Worm (Caenorhabditis elegans) whole organism, late embryonic: ENCODE results near the gene map-1.

Source experiments
- C38D4.7 ChIP-seq: fragments of 200-800 bp; sonication (Bioruptor generic); optimal IDR thresholded peaks from 2 replicates; lab custom pipeline; 2018; ENCODE audit warnings: mild to moderate bottlenecking, missing genetic modification characterization, moderate library complexity, missing compliant biosample characterization
- F13H6.1 ChIP-seq: sonication (generic microtip); optimal IDR thresholded peaks from 2 replicates; lab custom pipeline; 2016; ENCODE audit warnings: missing genetic modification characterization, missing compliant biosample characterization
- T23F11.4 ChIP-seq: fragments of 200-800 bp; sonication (Bioruptor generic); optimal IDR thresholded peaks from 2 replicates; lab custom pipeline; 2018; ENCODE audit warnings: mild to moderate bottlenecking, missing genetic modification characterization, missing compliant biosample characterization
- ahr-1 ChIP-seq: sonication (generic microtip); optimal IDR thresholded peaks from 2 replicates; lab custom pipeline; 2016; ENCODE audit warnings: missing genetic modification characterization, missing compliant biosample characterization
- ceh-14 ChIP-seq: sonication (generic microtip); optimal IDR thresholded peaks from 2 replicates; lab custom pipeline; 2016; ENCODE audit warnings: missing genotype, missing genetic modification characterization, missing compliant biosample characterization
- ceh-2 ChIP-seq: sonication (generic microtip); optimal IDR thresholded peaks from 2 replicates; lab custom pipeline; 2016; ENCODE audit warnings: missing genotype, missing genetic modification characterization, missing compliant biosample characterization
- ceh-22 ChIP-seq: sonication (generic microtip); optimal IDR thresholded peaks from 2 replicates; lab custom pipeline; 2017; ENCODE audit warnings: missing biosample characterization, missing genetic modification characterization
- ceh-24 ChIP-seq: sonication (generic microtip); optimal IDR thresholded peaks from 2 replicates; lab custom pipeline; 2016; ENCODE audit warnings: mild to moderate bottlenecking, missing genetic modification characterization, missing compliant biosample characterization
- ceh-30 ChIP-seq: fragments of 150-350 bp; optimal IDR thresholded peaks from 2 replicates; lab custom pipeline; 2014; ENCODE audit warnings: missing biosample characterization, missing genetic modification characterization
- ceh-34 ChIP-seq: sonication (generic microtip); optimal IDR thresholded peaks from 2 replicates; lab custom pipeline; 2016; ENCODE audit warnings: mild to moderate bottlenecking, missing genetic modification characterization, missing compliant biosample characterization
- ceh-45 ChIP-seq: fragments of 200-800 bp; sonication (Bioruptor generic); IDR thresholded peaks from 2 replicates; pipeline ENCODE4 v1.3.6; 2022; ENCODE audit warnings: missing genetic modification reagents, missing genetic modification characterization, missing compliant biosample characterization
- ceh-48 ChIP-seq: sonication (generic microtip); optimal IDR thresholded peaks from 2 replicates; lab custom pipeline; 2016; ENCODE audit warnings: missing genetic modification characterization, inconsistent platforms, missing compliant biosample characterization
- ceh-6 ChIP-seq: fragments of 200-800 bp; sonication (Bioruptor generic); optimal IDR thresholded peaks from 2 replicates; lab custom pipeline; 2018; ENCODE audit warnings: mild to moderate bottlenecking, missing genetic modification characterization, missing compliant biosample characterization
- che-1 ChIP-seq: sonication (generic microtip); optimal IDR thresholded peaks from 2 replicates; lab custom pipeline; 2016; ENCODE audit warnings: mild to moderate bottlenecking, missing genetic modification characterization, missing compliant biosample characterization
- elt-2 ChIP-seq: sonication (generic microtip); optimal IDR thresholded peaks from 2 replicates; lab custom pipeline; 2016; ENCODE audit warnings: missing genetic modification reagents, missing genetic modification characterization, missing compliant biosample characterization
- elt-4 ChIP-seq: sonication (generic microtip); optimal IDR thresholded peaks from 2 replicates; lab custom pipeline; 2016; ENCODE audit warnings: missing genetic modification characterization, missing compliant biosample characterization
- ets-4 ChIP-seq: sonication (generic microtip); optimal IDR thresholded peaks from 2 replicates; lab custom pipeline; 2016; ENCODE audit warnings: missing genetic modification characterization, missing compliant biosample characterization
- fax-1 ChIP-seq: sonication (generic microtip); optimal IDR thresholded peaks from 2 replicates; lab custom pipeline; 2016; ENCODE audit warnings: missing genotype, missing genetic modification characterization, missing compliant biosample characterization
- fkh-10 ChIP-seq: fragments of 150-350 bp; optimal IDR thresholded peaks from 2 replicates; lab custom pipeline; 2014; ENCODE audit warnings: missing biosample characterization, missing genetic modification reagents, missing genetic modification characterization
- gmeb-2 ChIP-seq: sonication (generic microtip); optimal IDR thresholded peaks from 2 replicates; lab custom pipeline; 2016; ENCODE audit warnings: missing genetic modification characterization, inconsistent platforms, missing compliant biosample characterization
- hlh-13 ChIP-seq: fragments of 200-800 bp; sonication (Bioruptor generic); optimal IDR thresholded peaks from 2 replicates; lab custom pipeline; 2018; ENCODE audit warnings: mild to moderate bottlenecking, missing genetic modification characterization, missing compliant biosample characterization
- hlh-30 ChIP-seq: sonication (generic microtip); optimal IDR thresholded peaks from 2 replicates; lab custom pipeline; 2017; ENCODE audit warnings: antibody characterized with exemption, missing genetic modification characterization, missing compliant biosample characterization; ENCODE audit not compliant: insufficient read depth
- hlh-8 ChIP-seq: sonication (generic microtip); optimal IDR thresholded peaks from 2 replicates; lab custom pipeline; 2016; ENCODE audit warnings: missing genotype, missing genetic modification characterization, missing compliant biosample characterization
- lin-11 ChIP-seq: fragments of 200-800 bp; sonication (Bioruptor generic); optimal IDR thresholded peaks from 2 replicates; lab custom pipeline; 2018; ENCODE audit warnings: mild to moderate bottlenecking, missing genetic modification characterization, missing compliant biosample characterization
- madf-2 ChIP-seq: sonication (generic microtip); optimal IDR thresholded peaks from 2 replicates; lab custom pipeline; 2017; ENCODE audit warnings: missing genetic modification characterization, missing compliant biosample characterization
- nhr-232 ChIP-seq: sonication (generic microtip); optimal IDR thresholded peaks from 2 replicates; lab custom pipeline; 2016; ENCODE audit warnings: missing genetic modification characterization, missing compliant biosample characterization
- pha-2 ChIP-seq: sonication (generic microtip); optimal IDR thresholded peaks from 2 replicates; lab custom pipeline; 2017; ENCODE audit warnings: mild to moderate bottlenecking, missing genetic modification characterization, missing compliant biosample characterization
- pha-4 ChIP-seq: fragments of 150-350 bp; optimal IDR thresholded peaks from 2 replicates; lab custom pipeline; 2018; ENCODE audit warnings: missing biosample characterization, missing genetic modification reagents, missing genetic modification characterization
- pros-1 ChIP-seq: fragments of 150-350 bp; optimal IDR thresholded peaks from 2 replicates; lab custom pipeline; 2014; ENCODE audit warnings: missing biosample characterization, missing genetic modification reagents, missing genetic modification characterization
- ref-2 ChIP-seq: sonication (generic microtip); optimal IDR thresholded peaks from 2 replicates; lab custom pipeline; 2016; ENCODE audit warnings: missing genetic modification characterization, missing compliant biosample characterization
- rnt-1 ChIP-seq: sonication (generic microtip); optimal IDR thresholded peaks from 2 replicates; lab custom pipeline; 2016; ENCODE audit warnings: missing genetic modification characterization, missing compliant biosample characterization
- sdc-2 ChIP-seq: sonication (generic microtip); optimal IDR thresholded peaks from 2 replicates; lab custom pipeline; 2016; ENCODE audit warnings: missing genotype, missing genetic modification characterization, missing compliant biosample characterization
- sox-4 ChIP-seq: sonication (generic microtip); optimal IDR thresholded peaks from 2 replicates; lab custom pipeline; 2017; ENCODE audit warnings: mild to moderate bottlenecking, missing genetic modification characterization, inconsistent platforms, missing compliant biosample characterization
- syd-9 ChIP-seq: sonication (generic microtip); optimal IDR thresholded peaks from 2 replicates; lab custom pipeline; 2016; ENCODE audit warnings: mild to moderate bottlenecking, missing genetic modification characterization, moderate library complexity, missing compliant biosample characterization
- ttx-3 ChIP-seq: sonication (generic microtip); optimal IDR thresholded peaks from 2 replicates; lab custom pipeline; 2016; ENCODE audit warnings: missing genetic modification reagents, missing genetic modification characterization, missing compliant biosample characterization
- unc-42 ChIP-seq: sonication (generic microtip); optimal IDR thresholded peaks from 2 replicates; lab custom pipeline; 2016; ENCODE audit warnings: missing genotype, missing genetic modification characterization, missing compliant biosample characterization
- unc-55 ChIP-seq: sonication (generic microtip); optimal IDR thresholded peaks from 2 replicates; lab custom pipeline; 2017; ENCODE audit warnings: missing biosample characterization, missing genetic modification reagents, missing genetic modification characterization
- unc-86 ChIP-seq: sonication (generic microtip); optimal IDR thresholded peaks from 2 replicates; lab custom pipeline; 2016; ENCODE audit warnings: missing genetic modification characterization, missing compliant biosample characterization
- zip-5 ChIP-seq: sonication (generic microtip); optimal IDR thresholded peaks from 2 replicates; lab custom pipeline; 2016; ENCODE audit warnings: missing genetic modification characterization, missing compliant biosample characterization

Gene map-1

DNA sequence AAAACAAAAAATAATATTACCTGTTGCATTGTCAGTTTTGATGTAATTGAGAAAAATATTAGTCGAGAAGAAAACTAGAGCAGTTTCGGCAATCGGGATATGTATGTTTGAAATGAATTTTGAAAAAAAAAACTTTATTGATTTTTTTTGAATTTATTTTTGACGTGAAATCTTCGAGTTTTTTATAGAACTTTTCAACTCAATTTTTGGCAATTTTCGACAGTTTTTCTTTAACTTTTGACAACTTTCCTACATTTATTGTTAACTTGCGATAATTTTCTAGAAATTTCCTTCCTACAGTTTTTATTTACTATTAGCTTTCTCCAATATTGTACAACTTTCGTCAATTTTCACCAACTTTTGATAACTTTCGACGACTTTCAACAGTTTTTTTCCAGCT lies 15.2 kb upstream of the map-1 start, which contains the start of gene Y37E11AL.12:
Gene Y37E11AL.12 (minus strand): TSS at position 101 of the 400 bp plus-strand sequence.
- TF ChIP-seq C38D4.7 (GFP tag; lab: Kevin White, UChicago) (no peak), hlh-8 (tag; lab: Kevin White, UChicago) (no peak), ref-2 (tag; lab: Kevin White, UChicago) (no peak), zip-5 (tag; lab: Kevin White, UChicago) (no peak)

DNA sequence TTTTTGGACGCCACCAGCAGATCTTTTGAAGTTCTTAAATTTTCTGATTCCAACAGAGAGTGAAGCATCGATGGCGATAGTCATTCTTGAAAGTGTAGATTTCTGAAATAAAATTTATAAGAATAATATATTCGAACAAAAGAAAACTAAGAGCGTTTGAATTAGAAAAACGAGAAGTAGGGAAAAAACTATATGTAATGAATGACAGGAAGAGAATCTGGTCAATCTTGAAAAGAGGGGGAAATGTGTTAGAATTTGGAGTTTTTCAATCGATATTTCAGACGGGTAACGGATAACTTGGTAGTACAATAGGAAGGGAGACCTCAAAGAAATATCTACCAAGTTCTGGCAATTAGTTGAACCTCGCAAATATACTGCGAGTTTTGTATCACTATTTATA lies 13.9 kb upstream of the map-1 start, which contains the start of gene Y37E11AL.9:
Gene Y37E11AL.9 (minus strand): TSS at position 101 of the 400 bp plus-strand sequence.
- no peak for TF ChIP-seq ceh-30 (tag; lab: Kevin White, UChicago)
- TF ChIP-seq ceh-14 (tag; lab: Kevin White, UChicago): no peak
- no peak for TF ChIP-seq sdc-2 (tag; lab: Kevin White, UChicago)
- no peak for TF ChIP-seq ttx-3 (tag; lab: Kevin White, UChicago)
- TF ChIP-seq elt-4: no peak
- TF ChIP-seq lin-11 (tag; lab: Kevin White, UChicago): no peak
- no peak for TF ChIP-seq unc-86 (tag; lab: Kevin White, UChicago)
- no peak for TF ChIP-seq unc-55 (GFP tag; lab: Kevin White, UChicago)
- TF ChIP-seq ceh-2 (tag; lab: Kevin White, UChicago): no peak
- TF ChIP-seq nhr-232 (tag; lab: Kevin White, UChicago): no peak
- TF ChIP-seq zip-5 (tag; lab: Kevin White, UChicago): no peak
- TF ChIP-seq T23F11.4 (GFP tag; lab: Kevin White, UChicago): no peak
- no peak for TF ChIP-seq pha-4 (tag; lab: Kevin White, UChicago)
- no peak for TF ChIP-seq hlh-13 (GFP tag; lab: Kevin White, UChicago)
- no peak for TF ChIP-seq syd-9 (tag; lab: Kevin White, UChicago)
- no peak for TF ChIP-seq ceh-45 (GFP tag; lab: Robert Waterston, UW)
- no peak for TF ChIP-seq gmeb-2 (tag; lab: Kevin White, UChicago)
- TF ChIP-seq C38D4.7 (GFP tag; lab: Kevin White, UChicago): no peak
- TF ChIP-seq pha-2: no peak

DNA sequence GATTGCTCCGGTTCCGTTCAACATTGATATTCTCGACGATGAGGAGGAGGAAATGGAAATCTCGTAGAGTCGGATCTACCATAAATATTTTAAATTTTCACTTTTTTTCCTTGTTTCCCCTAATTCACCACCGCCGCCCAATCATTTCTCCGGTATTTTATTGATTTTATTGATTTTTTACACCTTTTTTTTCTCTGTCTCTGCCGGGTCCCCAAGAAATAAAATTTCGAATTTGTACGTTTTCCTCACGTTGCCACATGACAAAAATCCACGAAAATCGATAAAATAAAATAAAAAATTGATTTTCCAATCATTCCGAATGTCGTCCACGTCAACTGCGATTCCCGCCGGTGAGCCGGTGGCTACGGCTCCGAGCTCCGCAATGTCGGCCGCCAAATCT lies 11.5 kb upstream of the map-1 start, which contains the start of gene Y37E11AL.2:
Gene Y37E11AL.2 (plus strand): TSS at position 301 of the 400 bp plus-strand sequence.
- TF ChIP-seq elt-2 (tag; lab: Kevin White, UChicago) (no peak), ets-4 (tag; lab: Kevin White, UChicago) (no peak), che-1 (no peak), sox-4 (tag; lab: Kevin White, UChicago) (no peak), madf-2 (tag; lab: Kevin White, UChicago) (no peak), rnt-1 (tag; lab: Kevin White, UChicago) (no peak), F13H6.1 (no peak), unc-42 (tag; lab: Kevin White, UChicago) (no peak), fkh-10 (GFP tag; lab: Kevin White, UChicago) (no peak), pros-1 (tag; lab: Kevin White, UChicago) (no peak), ahr-1 (tag; lab: Kevin White, UChicago) (no peak), fax-1 (tag; lab: Kevin White, UChicago) (no peak), ceh-22 (tag; lab: Kevin White, UChicago) (no peak), ceh-6 (GFP tag; lab: Kevin White, UChicago) (no peak), ceh-24 (tag; lab: Kevin White, UChicago) (no peak), gmeb-2 (tag; lab: Kevin White, UChicago) (no peak), unc-55 (GFP tag; lab: Kevin White, UChicago) (no peak)

DNA sequence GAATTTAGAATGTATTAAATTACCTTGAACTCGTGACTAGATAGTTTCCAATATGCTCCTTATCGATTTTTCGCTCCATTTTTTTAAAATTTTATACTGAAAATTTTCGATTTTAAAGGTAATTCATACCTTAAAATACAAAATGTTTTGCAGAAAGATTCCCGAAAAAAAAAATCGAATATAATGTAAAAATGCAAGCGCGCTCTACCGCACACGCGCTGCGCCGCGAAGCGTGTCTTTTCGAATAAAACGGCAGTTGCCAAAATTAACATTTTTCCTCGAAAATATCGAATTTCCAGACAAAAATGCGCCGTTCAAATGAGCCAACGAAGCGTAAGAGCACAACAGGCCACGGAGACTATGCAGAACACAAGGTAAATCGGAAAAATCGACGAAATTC lies 8.0 kb upstream of the map-1 start, which contains the start of the genes taf-6.2 and Y37E11AL.3:
Gene taf-6.2 (minus strand): TSS at position 96 of the 400 bp plus-strand sequence.
Gene Y37E11AL.3 (plus strand): TSS at position 298 of the 400 bp plus-strand sequence.
- peak; percentile 33 for TF ChIP-seq unc-42 (tag; lab: Kevin White, UChicago)
- TF ChIP-seq hlh-30 (tag; lab: Kevin White, UChicago): no peak
- peak; percentile 54 for TF ChIP-seq ceh-48
- peak; percentile 4 for TF ChIP-seq ceh-34
